Worm (Caenorhabditis elegans) whole organism, L1 larva: Measurements from ENCODE around the gene srh-192.

Experiments
- C04F5.9 ChIP-seq: sonication (generic microtip); optimal IDR thresholded peaks from 2 replicates; lab custom pipeline; 2016; ENCODE audit warnings: missing genetic modification characterization, missing compliant biosample characterization
- C16A3.4 ChIP-seq: fragments of 150-350 bp; optimal IDR thresholded peaks from 2 replicates; lab custom pipeline; 2014; ENCODE audit warnings: missing biosample characterization, missing genetic modification characterization
- C34B4.2 ChIP-seq: sonication (generic microtip); optimal IDR thresholded peaks from 2 replicates; lab custom pipeline; 2017; ENCODE audit warnings: mild to moderate bottlenecking, missing genetic modification characterization, missing compliant biosample characterization
- F16B12.6 ChIP-seq: fragments of 150-350 bp; optimal IDR thresholded peaks from 2 replicates; lab custom pipeline; 2014; ENCODE audit warnings: missing biosample characterization, missing genetic modification characterization
- aha-1 ChIP-seq: fragments of 150-350 bp; optimal IDR thresholded peaks from 2 replicates; lab custom pipeline; 2014; ENCODE audit warnings: missing biosample characterization, missing genetic modification characterization
- aly-2 ChIP-seq: fragments of 150-350 bp; optimal IDR thresholded peaks from 2 replicates; lab custom pipeline; 2014; ENCODE audit warnings: missing biosample characterization, missing genetic modification characterization
- blmp-1 ChIP-seq: fragments of 150-350 bp; optimal IDR thresholded peaks from 2 replicates; lab custom pipeline; 2014; ENCODE audit warnings: missing biosample characterization, missing genetic modification characterization
- ceh-63 ChIP-seq: fragments of 200-800 bp; sonication (Bioruptor generic); optimal IDR thresholded peaks from 2 replicates; lab custom pipeline; 2018; ENCODE audit warnings: mild to moderate bottlenecking, missing genetic modification characterization, missing compliant biosample characterization
- ceh-8 ChIP-seq: fragments of 200-800 bp; sonication (Bioruptor generic); optimal IDR thresholded peaks from 2 replicates; lab custom pipeline; 2018; ENCODE audit warnings: mild to moderate bottlenecking, missing genetic modification characterization, moderate library complexity, missing compliant biosample characterization
- ceh-82 ChIP-seq, 3 experiments: fragments of 150-350 bp in 1 of 3; sonication (generic microtip) in 2 of 3; optimal IDR thresholded peaks; 2 replicates each; lab custom pipeline; 2014 to 2017; ENCODE audit warnings: missing biosample characterization in 3 of 3, missing genetic modification characterization in 3 of 3
- ceh-88 ChIP-seq: fragments of 200-800 bp; sonication (Bioruptor generic); IDR thresholded peaks from 2 replicates; pipeline ENCODE4 v1.3.6; 2022; ENCODE audit warnings: missing genetic modification characterization, missing compliant biosample characterization
- ceh-90 ChIP-seq: sonication (generic microtip); optimal IDR thresholded peaks from 2 replicates; lab custom pipeline; 2016; ENCODE audit warnings: missing genetic modification characterization, missing compliant biosample characterization
- ces-1 ChIP-seq: fragments of 150-350 bp; optimal IDR thresholded peaks from 2 replicates; lab custom pipeline; 2014; ENCODE audit warnings: missing biosample characterization, missing genetic modification reagents, missing genetic modification characterization
- dsc-1 ChIP-seq: sonication (generic microtip); optimal IDR thresholded peaks from 2 replicates; lab custom pipeline; 2016; ENCODE audit warnings: mild to moderate bottlenecking, missing genetic modification characterization, missing compliant biosample characterization
- efl-1 ChIP-seq, 4 experiments: fragments of 150-350 bp; optimal IDR thresholded peaks in 3 of 4; peaks in 1 of 4; 1 replicate in 1 of 4; 2 replicates in 3 of 4; lab custom pipeline; 2014; ENCODE audit warnings: missing biosample characterization in 2 of 4, missing genetic modification characterization in 2 of 4, missing genetic modification reagents in 2 of 4
- egl-13 ChIP-seq: sonication (generic microtip); optimal IDR thresholded peaks from 2 replicates; lab custom pipeline; 2016; ENCODE audit warnings: missing genotype, missing genetic modification reagents, missing genetic modification characterization, missing compliant biosample characterization
- egl-27 ChIP-seq, 2 experiments: fragments of 150-350 bp in 1 of 2; sonication (generic microtip); optimal IDR thresholded peaks; 3 replicates each; lab custom pipeline; 2017 to 2018; ENCODE audit warnings: missing biosample characterization in 2 of 2, missing genetic modification characterization in 2 of 2, missing genetic modification reagents in 2 of 2
- elt-3 ChIP-seq, 6 experiments: fragments of 150-350 bp in 1 of 6; sonication (generic microtip); optimal IDR thresholded peaks; 2 replicates each; lab custom pipeline; 2017 to 2018; ENCODE audit warnings: missing biosample characterization in 6 of 6, missing genetic modification characterization in 6 of 6, inconsistent platforms in 1 of 6
- ets-5 ChIP-seq: fragments of 200-800 bp; sonication (Bioruptor generic); IDR thresholded peaks from 2 replicates; pipeline ENCODE4 v1.3.6; 2022; ENCODE audit warnings: missing genetic modification characterization, missing compliant biosample characterization
- fkh-4 ChIP-seq: sonication (generic microtip); optimal IDR thresholded peaks from 2 replicates; lab custom pipeline; 2016; ENCODE audit warnings: missing compliant biosample characterization, missing genetic modification characterization, borderline replicate concordance
- fos-1 ChIP-seq: fragments of 150-350 bp; optimal IDR thresholded peaks from 2 replicates; lab custom pipeline; 2014; ENCODE audit warnings: missing biosample characterization, missing genetic modification characterization
- grh-1 ChIP-seq: fragments of 200-800 bp; sonication (Bioruptor generic); IDR thresholded peaks from 2 replicates; pipeline ENCODE4 v1.3.6; 2022; ENCODE audit warnings: missing genetic modification reagents, missing genetic modification characterization, missing compliant biosample characterization
- lin-13 ChIP-seq: fragments of 150-350 bp; optimal IDR thresholded peaks from 2 replicates; lab custom pipeline; 2014; ENCODE audit warnings: missing biosample characterization, missing genetic modification reagents, missing genetic modification characterization
- lin-14 ChIP-seq: fragments of 200-800 bp; sonication (Bioruptor generic); optimal IDR thresholded peaks from 2 replicates; lab custom pipeline; 2018; ENCODE audit warnings: mild to moderate bottlenecking, missing genetic modification characterization, moderate library complexity, missing compliant biosample characterization
- lin-15B ChIP-seq: fragments of 150-350 bp; sonication (generic microtip); optimal IDR thresholded peaks from 3 replicates; lab custom pipeline; 2014; ENCODE audit warnings: missing biosample characterization, missing genetic modification characterization
- lin-35 ChIP-seq, 2 experiments: fragments of 150-350 bp; optimal IDR thresholded peaks; 2 replicates each; lab custom pipeline; 2014; ENCODE audit warnings: missing biosample characterization in 2 of 2, missing genetic modification characterization in 2 of 2, missing genetic modification reagents in 2 of 2
- lsy-2 ChIP-seq, 2 experiments: fragments of 150-350 bp; optimal IDR thresholded peaks; 2 replicates each; lab custom pipeline; 2014; ENCODE audit warnings: missing biosample characterization in 2 of 2, missing genetic modification characterization in 2 of 2
- nhr-11 ChIP-seq: fragments of 150-350 bp; optimal IDR thresholded peaks from 2 replicates; lab custom pipeline; 2014; ENCODE audit warnings: missing biosample characterization, missing genetic modification characterization
- nhr-12 ChIP-seq: sonication (generic microtip); optimal IDR thresholded peaks from 2 replicates; lab custom pipeline; 2017; ENCODE audit warnings: missing biosample characterization, missing genetic modification characterization
- nhr-20 ChIP-seq: sonication (generic microtip); optimal IDR thresholded peaks from 2 replicates; lab custom pipeline; 2016; ENCODE audit warnings: mild to moderate bottlenecking, missing genetic modification characterization, missing compliant biosample characterization
- nhr-237 ChIP-seq: fragments of 150-350 bp; optimal IDR thresholded peaks from 2 replicates; lab custom pipeline; 2014; ENCODE audit warnings: missing biosample characterization, missing genetic modification characterization
- nhr-28 ChIP-seq: fragments of 150-350 bp; optimal IDR thresholded peaks from 2 replicates; lab custom pipeline; 2014; ENCODE audit warnings: missing biosample characterization, missing genetic modification characterization
- nhr-77 ChIP-seq: fragments of 150-350 bp; optimal IDR thresholded peaks from 2 replicates; lab custom pipeline; 2014; ENCODE audit warnings: missing biosample characterization, missing genetic modification characterization
- nhr-85 ChIP-seq: sonication (generic microtip); peaks from one replicate; lab custom pipeline; 2016; ENCODE audit warnings: missing genetic modification characterization, inconsistent platforms, missing compliant biosample characterization
- rnt-1 ChIP-seq: sonication (generic microtip); optimal IDR thresholded peaks from 2 replicates; lab custom pipeline; 2016; ENCODE audit warnings: mild to moderate bottlenecking, missing genetic modification characterization, moderate library complexity, missing compliant biosample characterization
- skn-1 ChIP-seq: fragments of 150-350 bp; optimal IDR thresholded peaks from 2 replicates; lab custom pipeline; 2014; ENCODE audit warnings: missing biosample characterization, missing genetic modification characterization
- snpc-4 ChIP-seq: fragments of 150-350 bp; optimal IDR thresholded peaks from 2 replicates; lab custom pipeline; 2014; ENCODE audit warnings: missing biosample characterization, missing genetic modification characterization
- snu-23 ChIP-seq: sonication (generic microtip); optimal IDR thresholded peaks from 2 replicates; lab custom pipeline; 2016; ENCODE audit warnings: missing genetic modification characterization, missing compliant biosample characterization
- sox-4 ChIP-seq: sonication (generic microtip); optimal IDR thresholded peaks from 2 replicates; lab custom pipeline; 2016; ENCODE audit warnings: missing genetic modification characterization, missing compliant biosample characterization
- sptf-1 ChIP-seq: fragments of 150-350 bp; optimal IDR thresholded peaks from 2 replicates; lab custom pipeline; 2014; ENCODE audit warnings: missing biosample characterization, missing genetic modification characterization
- tbx-2 ChIP-seq: sonication (generic microtip); optimal IDR thresholded peaks from 2 replicates; lab custom pipeline; 2016; ENCODE audit warnings: missing genetic modification characterization, missing compliant biosample characterization
- unc-62 ChIP-seq: fragments of 150-350 bp; optimal IDR thresholded peaks from 2 replicates; lab custom pipeline; 2014; ENCODE audit warnings: missing biosample characterization, missing genetic modification reagents, missing genetic modification characterization
- unc-98 ChIP-seq: fragments of 200-800 bp; sonication (Bioruptor generic); IDR thresholded peaks from 2 replicates; pipeline ENCODE4 v1.3.6; 2022; ENCODE audit warnings: missing genetic modification characterization, missing compliant biosample characterization
- vab-15 ChIP-seq: sonication (generic microtip); optimal IDR thresholded peaks from 2 replicates; lab custom pipeline; 2017; ENCODE audit warnings: missing genotype, mild to moderate bottlenecking, missing genetic modification characterization, missing compliant biosample characterization
- xbp-1 ChIP-seq: sonication (generic microtip); optimal IDR thresholded peaks from 2 replicates; lab custom pipeline; 2016; ENCODE audit warnings: missing genetic modification characterization, missing compliant biosample characterization
- ztf-11 ChIP-seq, 2 experiments: sonication (generic microtip); optimal IDR thresholded peaks; 2 replicates each; lab custom pipeline; 2016 to 2017; ENCODE audit warnings: missing genetic modification characterization in 2 of 2, missing biosample characterization in 1 of 2, missing compliant biosample characterization in 1 of 2

Gene srh-192

DNA sequence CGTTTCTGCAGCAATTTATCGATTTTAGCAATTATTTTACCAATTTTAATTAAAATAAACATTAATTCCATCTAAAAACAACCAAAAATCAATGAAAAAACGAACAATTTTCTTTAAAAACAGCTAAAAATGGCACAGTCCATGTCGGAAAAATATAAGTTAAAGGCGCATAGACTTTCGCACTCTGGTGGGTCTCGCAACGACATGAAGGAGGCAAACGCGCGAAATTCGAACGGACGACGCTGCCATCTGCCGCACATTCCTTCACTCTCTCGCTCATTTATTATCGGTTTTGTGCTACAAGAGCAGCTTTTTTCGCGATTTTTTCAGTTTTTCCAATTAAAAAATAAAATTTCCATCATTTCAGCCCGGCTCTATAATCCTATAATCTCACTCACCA lies 31.8 kb upstream of the srh-192 start, which contains the start of gene mcm-7 (continued):
- peak; percentile 16 for TF ChIP-seq lin-13
- no peak for TF ChIP-seq nhr-28 (tag; lab: Kevin White, UChicago)
- peak; percentile 60 for TF ChIP-seq rnt-1 (tag; lab: Kevin White, UChicago)
- TF ChIP-seq C34B4.2 (tag; lab: Kevin White, UChicago), result no peak
- TF ChIP-seq efl-1 (optimal IDR thresholded peaks at IDR 0.05; lab: Kevin White, UChicago), result peak; percentile 95 to 96
- TF ChIP-seq efl-1 (GFP tag; optimal IDR thresholded peaks at IDR 0.05 in 1 of 2; lab: Kevin White, UChicago), result peak; percentile 96 to 100
- TF ChIP-seq dsc-1 (tag; lab: Kevin White, UChicago), result peak; percentile 12
- TF ChIP-seq lin-15B (tag; lab: Kevin White, UChicago), result peak; percentile 33
- TF ChIP-seq C04F5.9 (tag; lab: Kevin White, UChicago), result no peak
- no peak for TF ChIP-seq sox-4 (tag; lab: Kevin White, UChicago)
- no peak for TF ChIP-seq ceh-90 (tag; lab: Kevin White, UChicago)
- TF ChIP-seq ceh-8, result no peak
- no peak for TF ChIP-seq unc-98 (GFP tag; lab: Robert Waterston, UW)
- no peak for TF ChIP-seq ceh-88 (GFP tag; lab: Robert Waterston, UW)
- TF ChIP-seq blmp-1 (tag; lab: Kevin White, UChicago), result no peak
- TF ChIP-seq nhr-77, result peak; percentile 46
- peak; percentile 46 for TF ChIP-seq xbp-1 (tag; lab: Kevin White, UChicago)
- TF ChIP-seq F16B12.6 (tag; lab: Kevin White, UChicago), result peak; percentile 37
- TF ChIP-seq nhr-85 (tag; lab: Kevin White, UChicago), result peak; percentile 55
- TF ChIP-seq skn-1 (tag; lab: Kevin White, UChicago), result peak; percentile 52
- peak; percentile 85 for TF ChIP-seq C16A3.4 (tag; lab: Kevin White, UChicago)
- no peak for TF ChIP-seq aha-1
- TF ChIP-seq tbx-2 (tag; lab: Kevin White, UChicago), result peak; percentile 56
- TF ChIP-seq nhr-12, result no peak
- TF ChIP-seq sptf-1 (tag; lab: Kevin White, UChicago), result no peak
- no peak for TF ChIP-seq aly-2 (tag; lab: Kevin White, UChicago)
- peak; percentile 14; the same call in 1 of the 2 replicates for TF ChIP-seq grh-1
- no peak for TF ChIP-seq vab-15 (tag; lab: Kevin White, UChicago)
- TF ChIP-seq ztf-11 (tag; optimal IDR thresholded peaks at IDR 0.05; lab: Kevin White, UChicago), result no peak
- no peak for TF ChIP-seq ceh-63 (GFP tag; lab: Kevin White, UChicago)
- TF ChIP-seq nhr-237 (tag; lab: Kevin White, UChicago), result no peak
- peak; percentile 94 to 98 for TF ChIP-seq lin-35 (GFP tag; optimal IDR thresholded peaks at IDR 0.05; lab: Kevin White, UChicago)
- TF ChIP-seq nhr-20 (tag; lab: Kevin White, UChicago), result peak; percentile 52
- no peak for TF ChIP-seq egl-27 (tag; optimal IDR thresholded peaks at IDR 0.05; lab: Kevin White, UChicago)
- TF ChIP-seq egl-13, result no peak
- peak; percentile 64 for TF ChIP-seq snu-23 (GFP tag; lab: Kevin White, UChicago)
- TF ChIP-seq ces-1, result no peak
- no peak for TF ChIP-seq nhr-11 (tag; lab: Kevin White, UChicago)
- TF ChIP-seq lin-14 (GFP tag; lab: Kevin White, UChicago), result peak; percentile 38
- peak; percentile 17 for TF ChIP-seq snpc-4 (tag; lab: Kevin White, UChicago)
- peak in 2 of 3 experiments; percentile 15 to 75 for TF ChIP-seq ceh-82 (tag; optimal IDR thresholded peaks at IDR 0.05; lab: Kevin White, UChicago)
- no peak for TF ChIP-seq unc-62 (GFP tag; lab: Kevin White, UChicago)
- peak in 2 of 6 experiments; percentile 11 to 58 for TF ChIP-seq elt-3 (tag; optimal IDR thresholded peaks at IDR 0.05; lab: Kevin White, UChicago)
- no peak for TF ChIP-seq ets-5 (GFP tag; lab: Robert Waterston, UW)
- no peak for TF ChIP-seq fkh-4 (tag; lab: Kevin White, UChicago)
- TF ChIP-seq lsy-2 (tag; optimal IDR thresholded peaks at IDR 0.05; lab: Kevin White, UChicago), result peak; percentile 64 to 86
- no peak for TF ChIP-seq fos-1 (tag; lab: Kevin White, UChicago)
